Worm (Caenorhabditis elegans): ENCODE measurements around the gene T28C6.8.
"Not testable (repeated sequence)": the region's sequence is repeated elsewhere in the genome, so short reads cannot be mapped to it uniquely, and the experiment has no call there.

T28C6.8 gene

ce11 chrIV:8790144-8790543, 40.4 kb downstream of the T28C6.8 start, which contains the start of gene sru-35:
sru-35 (minus strand) TSS chrIV:8790244.
- TF ChIP-seq nhr-77 (tag; optimal IDR thresholded peaks at IDR 0.05): no peak
- no peak for TF ChIP-seq mml-1 (tag; optimal IDR thresholded peaks at IDR 0.05)

ce11 chrIV:8788048-8788447, 42.5 kb downstream of the T28C6.8 start, which contains the start of gene C33D9.10:
C33D9.10 (minus strand) TSS chrIV:8788148.
- not testable (repeated sequence) for TF ChIP-seq aly-2 (tag; optimal IDR thresholded peaks at IDR 0.05); unc-62 (GFP tag; optimal IDR thresholded peaks at IDR 0.05); tbx-2 (tag; optimal IDR thresholded peaks at IDR 0.05)

ce11 chrIV:8786654-8787053, 43.9 kb downstream of the T28C6.8 start, which contains the start of gene C33D9.8:
C33D9.8 (minus strand) TSS chrIV:8786752.
- TF ChIP-seq fkh-10 (GFP tag; optimal IDR thresholded peaks at IDR 0.05): no peak
- TF ChIP-seq nhr-76 (tag; optimal IDR thresholded peaks at IDR 0.05): no peak
- TF ChIP-seq snpc-4 (tag; optimal IDR thresholded peaks at IDR 0.05): no peak
- TF ChIP-seq mdl-1 (tag; optimal IDR thresholded peaks at IDR 0.05): no peak
- TF ChIP-seq mml-1 (tag; optimal IDR thresholded peaks at IDR 0.05): no peak
- no peak for TF ChIP-seq lsy-12 (tag; optimal IDR thresholded peaks at IDR 0.05)
- TF ChIP-seq pha-4 (tag; optimal IDR thresholded peaks at IDR 0.05): peak; percentile 30
- no peak for TF ChIP-seq fos-1 (tag; optimal IDR thresholded peaks at IDR 0.05)
- no peak for TF ChIP-seq egl-5 (tag; optimal IDR thresholded peaks at IDR 0.05)
- TF ChIP-seq nfya-1 (tag; optimal IDR thresholded peaks at IDR 0.05; ENCODE audit: insufficient read depth): peak; percentile 7
- no peak for TF ChIP-seq nhr-11 (tag; optimal IDR thresholded peaks at IDR 0.05)
- TF ChIP-seq nhr-77 (tag; optimal IDR thresholded peaks at IDR 0.05): no peak

- TF ChIP-seq ceh-28 (tag; optimal IDR thresholded peaks at IDR 0.05) (peak; percentile 1), pha-4 (tag; optimal IDR thresholded peaks at IDR 0.05) (peak; percentile 21), egl-5 (tag; optimal IDR thresholded peaks at IDR 0.05) (no peak)
Measured at ce11 chrIV:8784855-8785327, 45.6 kb downstream of the T28C6.8 start, which contains the start of gene C33D9.13. C33D9.13 (minus strand) TSS chrIV:8785277.

- TF ChIP-seq lin-39 (tag; optimal IDR thresholded peaks at IDR 0.05) (peak; percentile 93), R02D3.7 (tag; optimal IDR thresholded peaks at IDR 0.05) (peak; percentile 38), nhr-28 (tag; optimal IDR thresholded peaks at IDR 0.05) (no peak), jun-1 (tag; optimal IDR thresholded peaks at IDR 0.05) (peak; percentile 59), egl-27 (tag; optimal IDR thresholded peaks at IDR 0.05) (peak; percentile 47), nhr-25 (tag; optimal IDR thresholded peaks at IDR 0.05) (peak; percentile 95), lin-15B (tag; optimal IDR thresholded peaks at IDR 0.05) (peak; percentile 14), snpc-4 (tag; optimal IDR thresholded peaks at IDR 0.05) (peak; percentile 23), sea-2 (GFP tag; optimal IDR thresholded peaks at IDR 0.05) (peak; percentile 16), ceh-28 (tag; optimal IDR thresholded peaks at IDR 0.05) (peak; percentile 69), elt-1 (tag; optimal IDR thresholded peaks at IDR 0.05) (peak; percentile 41), zag-1 (tag; optimal IDR thresholded peaks at IDR 0.05) (no peak), pha-4 (tag; optimal IDR thresholded peaks at IDR 0.05) (peak; percentile 52), skn-1 (tag; optimal IDR thresholded peaks at IDR 0.05) (no peak), nhr-77 (tag; optimal IDR thresholded peaks at IDR 0.05) (no peak), egl-5 (tag; optimal IDR thresholded peaks at IDR 0.05) (peak; percentile 55), elt-2 (tag; optimal IDR thresholded peaks at IDR 0.05) (peak; percentile 44), nfya-1 (tag; optimal IDR thresholded peaks at IDR 0.05; ENCODE audit: insufficient read depth) (peak; percentile 59), nhr-43 (tag; optimal IDR thresholded peaks at IDR 0.05; ENCODE audit: poor library complexity, severe bottlenecking) (peak; percentile 53), fkh-10 (GFP tag; optimal IDR thresholded peaks at IDR 0.05) (no peak), unc-62 (GFP tag; optimal IDR thresholded peaks at IDR 0.05) (no peak), hmg-11 (tag; optimal IDR thresholded peaks at IDR 0.05) (peak; percentile 83), lsy-12 (tag; optimal IDR thresholded peaks at IDR 0.05) (peak; percentile 43), nhr-23 (tag; optimal IDR thresholded peaks at IDR 0.05) (peak; percentile 91), mml-1 (tag; optimal IDR thresholded peaks at IDR 0.05) (no peak)
Measured at ce11 chrIV:8782172-8782571, 48.4 kb downstream of the T28C6.8 start.
